Fruit fly (Drosophila melanogaster) whole organism, embryonic: ENCODE data around the gene CG13928.

Experiments
- Antp ChIP-seq: fragments of 200-800 bp; sonication (Bioruptor generic); optimal IDR thresholded peaks from 3 replicates; lab custom pipeline; 2016; ENCODE audit warnings: missing biosample characterization, missing genetic modification characterization
- Atf3 ChIP-seq: fragments of 200-800 bp; sonication (Bioruptor generic); optimal IDR thresholded peaks from 3 replicates; lab custom pipeline; 2016; ENCODE audit warnings: missing biosample characterization, missing genetic modification characterization
- CG10321 ChIP-seq: fragments of 200-800 bp; sonication (Bioruptor generic); IDR thresholded peaks from 2 replicates; pipeline ENCODE4 v1.3.6; 2022; ENCODE audit warnings: missing biosample characterization, missing genetic modification characterization
- CG10654 ChIP-seq: fragments of 200-800 bp; sonication (Bioruptor generic); optimal IDR thresholded peaks from 2 replicates; lab custom pipeline; 2016; ENCODE audit warnings: missing biosample characterization, missing genetic modification characterization
- CG11695 ChIP-seq: fragments of 200-800 bp; sonication (Bioruptor generic); IDR thresholded peaks from 3 replicates; pipeline ENCODE4 v1.3.6; 2022; ENCODE audit warnings: missing biosample characterization, missing genetic modification characterization
- CG13296 ChIP-seq: fragments of 200-800 bp; sonication (Bioruptor generic); optimal IDR thresholded peaks from 3 replicates; lab custom pipeline; 2018; ENCODE audit warnings: missing biosample characterization, mild to moderate bottlenecking, missing genetic modification characterization
- CG14710 ChIP-seq: fragments of 200-800 bp; sonication (Bioruptor generic); optimal IDR thresholded peaks from 3 replicates; lab custom pipeline; 2019; ENCODE audit warnings: missing biosample characterization, mild to moderate bottlenecking, missing genetic modification characterization, moderate library complexity
- CG14965 ChIP-seq: fragments of 200-800 bp; sonication (Bioruptor generic); optimal IDR thresholded peaks from 2 replicates; lab custom pipeline; 2016; ENCODE audit warnings: missing biosample characterization, missing genetic modification characterization, borderline replicate concordance
- CG17186 ChIP-seq: fragments of 200-800 bp; sonication (Bioruptor generic); optimal IDR thresholded peaks from 3 replicates; lab custom pipeline; 2017; ENCODE audit warnings: missing biosample characterization, missing genetic modification reagents, missing genetic modification characterization
- CG17829 ChIP-seq: fragments of 200-800 bp; optimal IDR thresholded peaks from 2 replicates; lab custom pipeline; 2019; ENCODE audit warnings: missing biosample characterization, mild to moderate bottlenecking, missing genetic modification characterization, moderate library complexity
- CG18262 ChIP-seq: fragments of 200-800 bp; optimal IDR thresholded peaks from 3 replicates; lab custom pipeline; 2019; ENCODE audit warnings: missing biosample characterization, mild to moderate bottlenecking, missing genetic modification characterization, moderate library complexity
- CG30403 ChIP-seq: fragments of 200-800 bp; sonication (Bioruptor generic); optimal IDR thresholded peaks from 3 replicates; lab custom pipeline; 2016; ENCODE audit warnings: missing biosample characterization, missing genetic modification characterization
- CG34376 ChIP-seq: fragments of 200-800 bp; sonication (Bioruptor generic); optimal IDR thresholded peaks from 2 replicates; lab custom pipeline; 2018; ENCODE audit warnings: missing biosample characterization, mild to moderate bottlenecking, missing genetic modification characterization
- CG6813 ChIP-seq: fragments of 200-800 bp; sonication (Bioruptor generic); optimal IDR thresholded peaks from 2 replicates; lab custom pipeline; 2017; ENCODE audit warnings: missing biosample characterization, missing genetic modification characterization, mild to moderate bottlenecking, moderate library complexity, missing genetic modification reagents
- CHES-1-like ChIP-seq: fragments of 200-800 bp; sonication (Bioruptor generic); optimal IDR thresholded peaks from 2 replicates; lab custom pipeline; 2016; ENCODE audit warnings: missing biosample characterization, missing genetic modification characterization
- CTCF ChIP-seq: fragments of 200-800 bp; sonication (Bioruptor generic); optimal IDR thresholded peaks from 2 replicates; lab custom pipeline; 2017; ENCODE audit warnings: missing biosample characterization, mild to moderate bottlenecking, missing genetic modification characterization, moderate library complexity
- CoRest ChIP-seq: fragments of 200-800 bp; sonication (Bioruptor generic); optimal IDR thresholded peaks from 3 replicates; lab custom pipeline; 2018; ENCODE audit warnings: missing biosample characterization, mild to moderate bottlenecking, missing genetic modification characterization, moderate library complexity
- Deaf1 ChIP-seq: fragments of 200-800 bp; optimal IDR thresholded peaks from 3 replicates; lab custom pipeline; 2019; ENCODE audit warnings: missing biosample characterization, mild to moderate bottlenecking, missing genetic modification characterization, moderate library complexity
- HLH3B ChIP-seq: fragments of 200-800 bp; sonication (Bioruptor generic); IDR thresholded peaks from 2 replicates; pipeline ENCODE4 v1.3.6; 2022; ENCODE audit warnings: missing biosample characterization, missing genetic modification characterization
- Hr51 ChIP-seq, 2 experiments: fragments of 200-800 bp; sonication (Bioruptor generic); optimal IDR thresholded peaks; 2 replicates in 1 of 2; 3 replicates in 1 of 2; lab custom pipeline; 2016 to 2018; ENCODE audit warnings: missing biosample characterization in 2 of 2, missing genetic modification characterization in 2 of 2, mild to moderate bottlenecking in 1 of 2, moderate library complexity in 1 of 2
- Kr ChIP-seq: fragments of 200-800 bp; sonication (Bioruptor generic); optimal IDR thresholded peaks from 2 replicates; lab custom pipeline; 2017; ENCODE audit warnings: missing biosample characterization, mild to moderate bottlenecking, missing genetic modification characterization
- Med ChIP-seq: fragments of 200-800 bp; sonication (Bioruptor generic); peaks from one replicate; lab custom pipeline; 2016; ENCODE audit warnings: missing biosample characterization, missing genetic modification characterization, mild to moderate bottlenecking, inconsistent platforms, moderate library complexity
- NfI ChIP-seq: fragments of 200-800 bp; sonication (Bioruptor generic); optimal IDR thresholded peaks from 3 replicates; lab custom pipeline; 2018; ENCODE audit warnings: missing biosample characterization, mild to moderate bottlenecking, missing genetic modification characterization, moderate library complexity
- Opbp ChIP-seq: fragments of 200-800 bp; sonication (Bioruptor generic); IDR thresholded peaks from 3 replicates; pipeline ENCODE4 v1.3.6; 2022; ENCODE audit warnings: missing biosample characterization, missing genetic modification characterization; ENCODE audit not compliant: partially characterized antibody
- Pdp1 ChIP-seq, 2 experiments: fragments of 200-800 bp; sonication (Bioruptor generic); optimal IDR thresholded peaks; 3 replicates each; lab custom pipeline; 2016; ENCODE audit warnings: missing biosample characterization in 2 of 2, missing genetic modification characterization in 2 of 2, mild to moderate bottlenecking in 1 of 2, moderate library complexity in 1 of 2
- Rfx ChIP-seq: fragments of 200-800 bp; sonication (Bioruptor generic); IDR thresholded peaks from 2 replicates; pipeline ENCODE4 v1.3.6; 2022; ENCODE audit warnings: missing biosample characterization, missing genetic modification characterization
- Ssrp ChIP-seq: fragments of 200-800 bp; sonication (Bioruptor generic); optimal IDR thresholded peaks from 2 replicates; lab custom pipeline; 2018; ENCODE audit warnings: missing biosample characterization, mild to moderate bottlenecking, missing genetic modification characterization, moderate library complexity
- Xbp1 ChIP-seq: fragments of 200-800 bp; sonication (Bioruptor generic); optimal IDR thresholded peaks from 3 replicates; lab custom pipeline; 2016; ENCODE audit warnings: missing biosample characterization, mild to moderate bottlenecking, missing genetic modification characterization
- ara ChIP-seq: fragments of 200-800 bp; sonication (Bioruptor generic); IDR thresholded peaks from 2 replicates; pipeline ENCODE4 v1.3.6; 2022; ENCODE audit warnings: missing biosample characterization, missing genetic modification characterization
- br ChIP-seq: fragments of >200 bp; optimal IDR thresholded peaks from 2 replicates; lab custom pipeline; 2017
- bsh ChIP-seq, 2 experiments: fragments of 200-800 bp; sonication (Bioruptor generic); optimal IDR thresholded peaks; 2 replicates each; lab custom pipeline; 2017 to 2018; ENCODE audit warnings: mild to moderate bottlenecking in 2 of 2, missing biosample characterization in 2 of 2, missing genetic modification characterization in 2 of 2, moderate library complexity in 1 of 2
- btn ChIP-seq: fragments of 200-800 bp; sonication (Bioruptor generic); optimal IDR thresholded peaks from 2 replicates; lab custom pipeline; 2016; ENCODE audit warnings: missing biosample characterization, missing genetic modification characterization
- chm ChIP-seq: fragments of 200-800 bp; sonication (Bioruptor generic); IDR thresholded peaks from 2 replicates; pipeline ENCODE4 v1.3.6; 2022; ENCODE audit warnings: missing biosample characterization, missing genetic modification characterization
- ci ChIP-seq: fragments of 200-800 bp; sonication (Bioruptor generic); IDR thresholded peaks from 3 replicates; pipeline ENCODE4 v1.3.6; 2022; ENCODE audit warnings: missing biosample characterization, missing genetic modification characterization
- gce ChIP-seq: fragments of 200-800 bp; sonication (Bioruptor generic); IDR thresholded peaks from 3 replicates; pipeline ENCODE4 v1.3.6; 2022; ENCODE audit warnings: missing biosample characterization, missing genetic modification characterization
- grau ChIP-seq: fragments of 200-800 bp; optimal IDR thresholded peaks from 3 replicates; lab custom pipeline; 2019; ENCODE audit warnings: missing biosample characterization, mild to moderate bottlenecking, missing genetic modification characterization, moderate library complexity
- hbn ChIP-seq: fragments of 200-800 bp; sonication (Bioruptor generic); IDR thresholded peaks from 2 replicates; pipeline ENCODE4 v1.3.6; 2022; ENCODE audit warnings: missing biosample characterization, missing genetic modification characterization; ENCODE audit not compliant: partially characterized antibody
- lola ChIP-seq, 3 experiments: fragments of >200 bp in 2 of 3; fragments of 200-800 bp in 1 of 3; sonication (Bioruptor generic) in 1 of 3; optimal IDR thresholded peaks; 2 replicates each; lab custom pipeline; 2017 to 2019; ENCODE audit warnings: missing biosample characterization in 3 of 3, missing genetic modification characterization in 3 of 3, mild to moderate bottlenecking in 1 of 3, moderate library complexity in 1 of 3
- luna ChIP-seq: fragments of 200-800 bp; sonication (Bioruptor generic); optimal IDR thresholded peaks from 2 replicates; lab custom pipeline; 2016; ENCODE audit warnings: missing biosample characterization, missing genetic modification characterization
- mam ChIP-seq: fragments of 200-800 bp; sonication (Bioruptor generic); optimal IDR thresholded peaks from 3 replicates; lab custom pipeline; 2016; ENCODE audit warnings: missing biosample characterization, missing genetic modification characterization
- onecut ChIP-seq: fragments of 200-800 bp; sonication (Bioruptor generic); IDR thresholded peaks from 2 replicates; pipeline ENCODE4 v1.3.6; 2022; ENCODE audit warnings: missing biosample characterization, missing genetic modification characterization
- pan ChIP-seq, 4 experiments: fragments of >200 bp in 3 of 4; fragments of 200-800 bp in 1 of 4; sonication (Bioruptor generic) in 1 of 4; optimal IDR thresholded peaks in 3 of 4; IDR thresholded peaks in 1 of 4; 2 replicates each; pipeline versions ENCODE4 v1.3.6 to Lab custom; 2017 to 2022; ENCODE audit warnings: missing biosample characterization in 2 of 4, missing genetic modification characterization in 2 of 4, mixed read lengths in 1 of 4
- pum ChIP-seq: fragments of 200-800 bp; sonication (Bioruptor generic); optimal IDR thresholded peaks from 2 replicates; lab custom pipeline; 2016; ENCODE audit warnings: missing biosample characterization, missing genetic modification characterization
- pzg ChIP-seq: fragments of 200-800 bp; sonication (Bioruptor generic); optimal IDR thresholded peaks from 3 replicates; lab custom pipeline; 2018; ENCODE audit warnings: missing biosample characterization, mild to moderate bottlenecking, missing genetic modification characterization, moderate library complexity
- row ChIP-seq: fragments of 200-800 bp; sonication (Bioruptor generic); IDR thresholded peaks from 3 replicates; pipeline ENCODE4 v1.3.6; 2022; ENCODE audit warnings: missing biosample characterization, missing genetic modification characterization
- sd ChIP-seq: fragments of 200-800 bp; sonication (Bioruptor generic); optimal IDR thresholded peaks from 3 replicates; lab custom pipeline; 2018; ENCODE audit warnings: missing biosample characterization, mild to moderate bottlenecking, missing genetic modification characterization, moderate library complexity
- shn ChIP-seq: fragments of 200-800 bp; sonication (Bioruptor generic); optimal IDR thresholded peaks from 3 replicates; lab custom pipeline; 2016; ENCODE audit warnings: missing biosample characterization, missing genetic modification characterization
- sqz ChIP-seq: fragments of 200-800 bp; sonication (Bioruptor generic); optimal IDR thresholded peaks from 3 replicates; lab custom pipeline; 2018; ENCODE audit warnings: missing biosample characterization, mild to moderate bottlenecking, missing genetic modification characterization
- vfl ChIP-seq: fragments of 200-800 bp; sonication (Bioruptor generic); optimal IDR thresholded peaks from 2 replicates; lab custom pipeline; 2016; ENCODE audit warnings: missing biosample characterization, missing genetic modification characterization
- z ChIP-seq: fragments of 200-800 bp; sonication (Bioruptor generic); IDR thresholded peaks from 3 replicates; pipeline ENCODE4 v1.3.6; 2022; ENCODE audit warnings: missing biosample characterization, missing genetic modification characterization

CG13928 gene

dm6 chr3L:1576489-1577106, 51.6 kb downstream of the CG13928 start, which contains the start of gene CG13917 (continued):
- no peak for TF ChIP-seq CG14965 (GFP tag; lab: Kevin White, UChicago)
- TF ChIP-seq Atf3: no peak
- no peak for TF ChIP-seq HLH3B
- TF ChIP-seq grau (tag; lab: Kevin White, UChicago): no peak
- no peak for TF ChIP-seq onecut (GFP tag; lab: Robert Waterston, UW)
- TF ChIP-seq ara: no peak
- TF ChIP-seq Xbp1 (GFP tag; lab: Kevin White, UChicago): no peak
- no peak for TF ChIP-seq Ssrp (tag; lab: Kevin White, UChicago)
- no peak for TF ChIP-seq CG13296 (GFP tag; lab: Kevin White, UChicago)
- peak; percentile 25 for TF ChIP-seq CG17829 (tag; lab: Kevin White, UChicago)
- no peak for TF ChIP-seq Hr51 (GFP tag; optimal IDR thresholded peaks at IDR 0.05; lab: Kevin White, UChicago)
- TF ChIP-seq CG17186 (GFP tag; lab: Kevin White, UChicago): peak; percentile 1
- TF ChIP-seq NfI (GFP tag; lab: Kevin White, UChicago): no peak
- TF ChIP-seq CG11695: no peak
- peak; percentile 87 for TF ChIP-seq Med (GFP tag; lab: Kevin White, UChicago)
- no peak for TF ChIP-seq CG30403 (GFP tag; lab: Kevin White, UChicago)
- TF ChIP-seq btn (GFP tag; lab: Kevin White, UChicago): no peak
- no peak for TF ChIP-seq ci (GFP tag; lab: Robert Waterston, UW)
- TF ChIP-seq row (GFP tag; lab: Robert Waterston, UW): peak; percentile 31; the same call in 1 of the 3 replicates
- TF ChIP-seq luna (GFP tag; lab: Kevin White, UChicago): no peak
- TF ChIP-seq z: no peak
- TF ChIP-seq CG6813 (GFP tag; lab: Kevin White, UChicago): no peak
- 0 out of 2 replicates have a peak, but pooled peaks have one; percentile 15 for TF ChIP-seq Rfx (GFP tag; lab: Robert Waterston, UW)
- TF ChIP-seq CG18262: no peak
- TF ChIP-seq CHES-1-like (GFP tag; lab: Kevin White, UChicago): no peak
- TF ChIP-seq shn: no peak
- no peak for TF ChIP-seq sd (tag; lab: Kevin White, UChicago)
- no peak for TF ChIP-seq CG34376 (GFP tag; lab: Kevin White, UChicago)
- TF ChIP-seq mam (GFP tag; lab: Kevin White, UChicago): no peak
- TF ChIP-seq Deaf1 (tag; lab: Kevin White, UChicago): peak; percentile 21
- peak in 1 of 2 experiments; percentile 40 for TF ChIP-seq Pdp1 (GFP tag; optimal IDR thresholded peaks at IDR 0.05; lab: Kevin White, UChicago)
- TF ChIP-seq bsh (GFP tag; optimal IDR thresholded peaks at IDR 0.05; lab: Kevin White, UChicago): no peak
- TF ChIP-seq lola (GFP tag; optimal IDR thresholded peaks at IDR 0.05; lab: Kevin White, UChicago): no peak
- TF ChIP-seq br (lab: Kevin White, UChicago): no peak
- 0 out of 2 replicates have a peak, but pooled peaks have one; percentile 25 for TF ChIP-seq hbn
- peak; percentile 60 for TF ChIP-seq Opbp (GFP tag; lab: Robert Waterston, UW)
- peak; percentile 98 for TF ChIP-seq pzg (GFP tag; lab: Kevin White, UChicago)
- peak; percentile 28 for TF ChIP-seq CTCF (GFP tag; lab: Kevin White, UChicago)
- TF ChIP-seq pum (GFP tag; lab: Kevin White, UChicago): no peak
- TF ChIP-seq gce (GFP tag; lab: Robert Waterston, UW): no peak
- TF ChIP-seq Kr: peak; percentile 84
- TF ChIP-seq CoRest: peak; percentile 60
- TF ChIP-seq vfl (GFP tag; lab: Kevin White, UChicago): no peak
- no peak for TF ChIP-seq Antp (GFP tag; lab: Kevin White, UChicago)
- TF ChIP-seq pan (optimal IDR thresholded peaks at IDR 0.05; lab: Kevin White, UChicago): no peak
- no peak for TF ChIP-seq pan (GFP tag; optimal IDR thresholded peaks at IDR 0.05 in 1 of 2, IDR thresholded peaks at IDR 0.05 in 1 of 2)
- TF ChIP-seq sqz (GFP tag; lab: Kevin White, UChicago): peak; percentile 19
- TF ChIP-seq chm (GFP tag; lab: Robert Waterston, UW): peak; percentile 70
- peak; percentile 76 for TF ChIP-seq CG14710 (tag; lab: Kevin White, UChicago)
- no peak for TF ChIP-seq CG10654 (GFP tag; lab: Kevin White, UChicago)
- no peak for TF ChIP-seq CG10321
